Worm (Caenorhabditis elegans): ENCODE results near the gene str-84.

The str-84 gene

DNA sequence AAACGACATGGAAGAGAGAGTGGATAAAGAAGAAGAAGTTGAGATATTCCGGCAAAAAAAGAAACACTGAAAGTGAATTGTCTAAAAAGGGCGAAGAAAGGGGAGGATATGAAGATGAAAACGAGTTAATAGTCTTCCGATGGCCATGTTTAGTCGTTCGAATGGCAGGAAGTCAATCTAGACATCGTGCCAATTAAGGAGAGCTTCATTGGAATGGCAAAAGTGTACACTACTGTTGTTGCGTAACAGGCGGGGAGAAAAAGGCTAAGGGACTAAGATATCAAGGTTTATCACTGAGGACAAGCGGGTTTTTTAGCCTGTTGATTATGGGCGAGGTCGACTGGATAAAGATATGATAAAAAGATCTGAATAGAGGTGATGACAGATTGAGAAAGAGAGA lies 34.6 kb downstream of the str-84 start:
- TF ChIP-seq eyg-1 (tag; optimal IDR thresholded peaks at IDR 0.05) (no peak), unc-42 (tag; optimal IDR thresholded peaks at IDR 0.05) (no peak), hlh-15 (tag; optimal IDR thresholded peaks at IDR 0.05) (no peak), ceh-18 (tag; optimal IDR thresholded peaks at IDR 0.05) (no peak), ceh-6 (GFP tag; optimal IDR thresholded peaks at IDR 0.05) (no peak), dmd-4 (tag; optimal IDR thresholded peaks at IDR 0.05; ENCODE audit: borderline replicate concordance) (no peak), ceh-2 (tag; optimal IDR thresholded peaks at IDR 0.05) (no peak)

- no peak for TF ChIP-seq ceh-14 (tag; optimal IDR thresholded peaks at IDR 0.05)
- TF ChIP-seq pqm-1 (tag; optimal IDR thresholded peaks at IDR 0.05) = no peak
- TF ChIP-seq mec-3 (tag; optimal IDR thresholded peaks at IDR 0.05; ENCODE audit: borderline replicate concordance) = no peak
- TF ChIP-seq pax-1 (tag; optimal IDR thresholded peaks at IDR 0.05) = no peak
- TF ChIP-seq nhr-11 (tag; optimal IDR thresholded peaks at IDR 0.05) = no peak
- TF ChIP-seq tbx-7 (tag; optimal IDR thresholded peaks at IDR 0.05) = no peak
- TF ChIP-seq ceh-22 (tag; optimal IDR thresholded peaks at IDR 0.05) = no peak
- TF ChIP-seq zip-5 (tag; optimal IDR thresholded peaks at IDR 0.05) = no peak
- TF ChIP-seq lim-6 (tag; optimal IDR thresholded peaks at IDR 0.05) = no peak
- no peak for TF ChIP-seq fkh-10 (GFP tag; optimal IDR thresholded peaks at IDR 0.05)
- no peak for TF ChIP-seq ceh-34 (tag; optimal IDR thresholded peaks at IDR 0.05)
- no peak for TF ChIP-seq ama-1 (optimal IDR thresholded peaks at IDR 0.05)
- no peak for TF ChIP-seq pat-9 (tag; optimal IDR thresholded peaks at IDR 0.05)
Observed at ce11 chrV:8944481-8944880, 36.3 kb downstream of the str-84 start.

ce11 chrV:8943963-8944362 lies 36.8 kb downstream of the str-84 start, which contains the start of gene T19A5.3:
Gene T19A5.3, minus strand, starts transcription at chrV:8944063.
- no peak for TF ChIP-seq tbx-2 (tag; optimal IDR thresholded peaks at IDR 0.05)

- TF ChIP-seq dmd-4 (tag; optimal IDR thresholded peaks at IDR 0.05; ENCODE audit: borderline replicate concordance) (no peak), lim-6 (tag; optimal IDR thresholded peaks at IDR 0.05) (no peak), C38D4.7 (GFP tag; optimal IDR thresholded peaks at IDR 0.05) (no peak), sox-4 (tag; optimal IDR thresholded peaks at IDR 0.05) (no peak), odd-2 (tag; optimal IDR thresholded peaks at IDR 0.05) (no peak), fkh-10 (GFP tag; optimal IDR thresholded peaks at IDR 0.05) (no peak), fkh-6 (tag; optimal IDR thresholded peaks at IDR 0.05) (no peak), fax-1 (tag; optimal IDR thresholded peaks at IDR 0.05) (no peak), ceh-31 (tag; optimal IDR thresholded peaks at IDR 0.05) (no peak), elt-4 (tag; optimal IDR thresholded peaks at IDR 0.05) (no peak), ceh-45 (GFP tag; IDR thresholded peaks at IDR 0.05) (no peak), ceh-48 (tag; optimal IDR thresholded peaks at IDR 0.05) (no peak), hlh-13 (GFP tag; optimal IDR thresholded peaks at IDR 0.05) (no peak), hlh-8 (tag; optimal IDR thresholded peaks at IDR 0.05) (no peak)
Observed at ce11 chrV:8942437-8942978, 38.2 kb downstream of the str-84 start.

- TF ChIP-seq pros-1 (tag; optimal IDR thresholded peaks at IDR 0.05) (no peak), unc-42 (tag; optimal IDR thresholded peaks at IDR 0.05) (no peak)
Observed at ce11 chrV:8940419-8940818, 40.3 kb downstream of the str-84 start.

- no peak for TF ChIP-seq ama-1 (optimal IDR thresholded peaks at IDR 0.05)
- TF ChIP-seq hlh-8 (tag; optimal IDR thresholded peaks at IDR 0.05) = no peak
- no peak for TF ChIP-seq elt-4 (tag; optimal IDR thresholded peaks at IDR 0.05)
- TF ChIP-seq ceh-34 (tag; optimal IDR thresholded peaks at IDR 0.05) = no peak
- TF ChIP-seq pax-1 (tag; optimal IDR thresholded peaks at IDR 0.05) = no peak
- TF ChIP-seq ceh-30 (tag; optimal IDR thresholded peaks at IDR 0.05) = no peak
- TF ChIP-seq ceh-6 (GFP tag; optimal IDR thresholded peaks at IDR 0.05) = no peak
- TF ChIP-seq pat-9 (tag; optimal IDR thresholded peaks at IDR 0.05) = no peak
- no peak for TF ChIP-seq fkh-6 (tag; optimal IDR thresholded peaks at IDR 0.05)
- TF ChIP-seq ttx-3 (tag; optimal IDR thresholded peaks at IDR 0.05) = no peak
- no peak for TF ChIP-seq pag-3 (tag; optimal IDR thresholded peaks at IDR 0.05; ENCODE audit: borderline replicate concordance)
- no peak for TF ChIP-seq pqm-1 (tag; optimal IDR thresholded peaks at IDR 0.05)
- TF ChIP-seq K02D7.2 (tag; optimal IDR thresholded peaks at IDR 0.05) = no peak
- no peak for TF ChIP-seq sox-2 (GFP tag; IDR thresholded peaks at IDR 0.05)
Observed at ce11 chrV:8939424-8940065, 41.2 kb downstream of the str-84 start.

Measured in whole organism, late embryonic.